Fruit fly (Drosophila melanogaster) whole organism: ENCODE data around the gene CG12535.

Experiments
- psq ChIP-seq: fragments of >200 bp; optimal IDR thresholded peaks from 2 replicates; lab custom pipeline; 2017
- usp ChIP-seq: fragments of >200 bp; optimal IDR thresholded peaks from 2 replicates; lab custom pipeline; 2017; ENCODE audit warnings: missing biosample characterization, missing genetic modification characterization, mixed read lengths

DNA sequence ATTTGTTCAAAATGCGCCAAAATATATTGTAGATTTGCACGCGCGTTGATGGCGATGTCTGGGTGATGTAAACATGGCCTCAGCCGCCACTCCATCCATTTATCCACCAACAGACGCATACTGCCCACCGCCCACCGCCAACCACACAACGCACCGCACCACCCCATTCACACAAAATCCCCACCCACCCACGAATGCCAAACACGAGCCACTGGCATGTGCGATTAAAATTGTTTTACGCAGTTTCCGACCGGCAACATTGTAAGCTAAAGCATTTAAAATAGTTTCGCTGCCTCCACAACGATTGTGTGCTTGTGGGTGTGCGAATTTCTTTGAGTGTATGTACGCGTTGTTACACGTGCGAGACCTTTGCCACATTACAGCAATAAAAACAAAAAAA, 8.2 kb downstream of the CG12535 start:
- TF ChIP-seq usp (GFP tag; lab: Kevin White, UChicago) (no peak), psq (lab: Kevin White, UChicago) (no peak)
